Worm (Caenorhabditis elegans) whole organism, L4 larva: Measurements from ENCODE around the gene ZC196.3.

Experiments used
- R02D3.7 ChIP-seq: fragments of 150-350 bp; sonication (generic microtip); optimal IDR thresholded peaks from 3 replicates; lab custom pipeline; 2014; ENCODE audit warnings: missing biosample characterization, missing genetic modification characterization
- T20F7.1 ChIP-seq: fragments of 200-800 bp; sonication (Bioruptor generic); optimal IDR thresholded peaks from 2 replicates; lab custom pipeline; 2018; ENCODE audit warnings: mild to moderate bottlenecking, missing genetic modification characterization, missing compliant biosample characterization
- T26A8.4 ChIP-seq: fragments of 200-800 bp; sonication (Bioruptor generic); IDR thresholded peaks from 2 replicates; pipeline ENCODE4 v1.3.6; 2022; ENCODE audit warnings: missing genetic modification characterization, missing compliant biosample characterization
- ZK337.2 ChIP-seq: fragments of 200-800 bp; sonication (Bioruptor generic); IDR thresholded peaks from 2 replicates; pipeline ENCODE4 v1.3.6; 2022; ENCODE audit warnings: missing genetic modification reagents, missing genetic modification characterization, missing compliant biosample characterization
- ZK546.5 ChIP-seq, 2 experiments: sonication (generic microtip); optimal IDR thresholded peaks; 2 replicates each; lab custom pipeline; 2017; ENCODE audit warnings: missing biosample characterization in 2 of 2, missing genetic modification characterization in 2 of 2
- aha-1 ChIP-seq: fragments of 150-350 bp; peaks from one replicate; lab custom pipeline; 2014; ENCODE audit warnings: missing biosample characterization, missing genetic modification characterization
- arid-1 ChIP-seq: fragments of 200-800 bp; sonication (Bioruptor generic); conservative IDR thresholded peaks from 2 replicates; pipeline ENCODE4 v1.3.6; 2022; ENCODE audit warnings: missing genetic modification reagents, missing genetic modification characterization, missing compliant biosample characterization
- ceh-44 ChIP-seq: fragments of 200-800 bp; sonication (Bioruptor generic); IDR thresholded peaks from 2 replicates; pipeline ENCODE4 v1.3.6; 2022; ENCODE audit warnings: missing genetic modification reagents, missing genetic modification characterization, missing compliant biosample characterization
- daf-16 ChIP-seq, 3 experiments: sonication (generic microtip); optimal IDR thresholded peaks; 2 replicates each; lab custom pipeline; 2016 to 2017; ENCODE audit warnings: missing genetic modification characterization in 3 of 3, missing genetic modification reagents in 3 of 3, mild to moderate bottlenecking in 2 of 3, missing compliant biosample characterization in 2 of 3, missing biosample characterization in 1 of 3, moderate library complexity in 1 of 3
- dmd-9 ChIP-seq: fragments of 200-800 bp; sonication (Bioruptor generic); IDR thresholded peaks from 2 replicates; pipeline ENCODE4 v1.3.6; 2022; ENCODE audit warnings: missing genetic modification reagents, missing genetic modification characterization, missing compliant biosample characterization
- dve-1 ChIP-seq: sonication (generic microtip); optimal IDR thresholded peaks from 2 replicates; lab custom pipeline; 2017; ENCODE audit warnings: antibody characterized with exemption, mild to moderate bottlenecking, missing genetic modification characterization, missing compliant biosample characterization; ENCODE audit not compliant: insufficient read depth
- hif-1 ChIP-seq, 2 experiments: sonication (generic microtip); optimal IDR thresholded peaks; 2 replicates each; lab custom pipeline; 2016 to 2017; ENCODE audit warnings: missing compliant biosample characterization in 2 of 2, missing genetic modification characterization in 2 of 2, missing genetic modification reagents in 2 of 2, missing genotype in 2 of 2, mild to moderate bottlenecking in 1 of 2
- jun-1 ChIP-seq: fragments of 150-350 bp; optimal IDR thresholded peaks from 2 replicates; lab custom pipeline; 2014; ENCODE audit warnings: missing biosample characterization, missing genetic modification reagents, missing genetic modification characterization
- lin-13 ChIP-seq: fragments of 150-350 bp; optimal IDR thresholded peaks from 2 replicates; lab custom pipeline; 2014; ENCODE audit warnings: missing biosample characterization, missing genetic modification reagents, missing genetic modification characterization
- lin-15B ChIP-seq: fragments of 150-350 bp; sonication (generic microtip); optimal IDR thresholded peaks from 3 replicates; lab custom pipeline; 2014; ENCODE audit warnings: missing biosample characterization, missing genetic modification characterization
- lin-39 ChIP-seq: fragments of 150-350 bp; optimal IDR thresholded peaks from 2 replicates; lab custom pipeline; 2014; ENCODE audit warnings: missing biosample characterization, missing genetic modification reagents, missing genetic modification characterization
- madf-9 ChIP-seq: fragments of 200-800 bp; sonication (Bioruptor generic); conservative IDR thresholded peaks from 2 replicates; pipeline ENCODE4 v1.3.6; 2022; ENCODE audit warnings: missing genetic modification reagents, missing genetic modification characterization, missing compliant biosample characterization
- mep-1 ChIP-seq: fragments of 150-350 bp; sonication (generic microtip); optimal IDR thresholded peaks from 3 replicates; lab custom pipeline; 2014; ENCODE audit warnings: missing biosample characterization, missing genetic modification characterization
- mes-2 ChIP-seq: sonication (generic microtip); optimal IDR thresholded peaks from 2 replicates; lab custom pipeline; 2016; ENCODE audit warnings: missing genotype, mild to moderate bottlenecking, missing genetic modification characterization, missing compliant biosample characterization; ENCODE audit not compliant: poor library complexity, severe bottlenecking
- mxl-2 ChIP-seq: fragments of 200-800 bp; sonication (Bioruptor generic); conservative IDR thresholded peaks from 2 replicates; pipeline ENCODE4 v1.3.6; 2022; ENCODE audit warnings: missing genetic modification reagents, missing genetic modification characterization, missing compliant biosample characterization
- nhr-111 ChIP-seq: fragments of 200-800 bp; sonication (Bioruptor generic); optimal IDR thresholded peaks from 2 replicates; lab custom pipeline; 2018; ENCODE audit warnings: mild to moderate bottlenecking, missing genetic modification characterization, missing compliant biosample characterization
- nhr-25 ChIP-seq: sonication (generic microtip); optimal IDR thresholded peaks from 2 replicates; lab custom pipeline; 2017; ENCODE audit warnings: missing genetic modification characterization, mild to moderate bottlenecking, missing compliant biosample characterization, antibody characterized with exemption, moderate library complexity, borderline replicate concordance; ENCODE audit not compliant: insufficient read depth
- nhr-28 ChIP-seq: fragments of 150-350 bp; optimal IDR thresholded peaks from 2 replicates; lab custom pipeline; 2014; ENCODE audit warnings: missing biosample characterization, missing genetic modification characterization
- pha-4 ChIP-seq, 2 experiments: fragments of 150-350 bp in 1 of 2; fragments of 200-800 bp in 1 of 2; sonication (Bioruptor generic) in 1 of 2; IDR thresholded peaks in 1 of 2; optimal IDR thresholded peaks in 1 of 2; 2 replicates each; pipeline versions ENCODE4 v1.3.6 to Lab custom; 2014 to 2022; ENCODE audit warnings: missing genetic modification characterization in 2 of 2, missing genetic modification reagents in 2 of 2, missing biosample characterization in 1 of 2, missing compliant biosample characterization in 1 of 2
- pqm-1 ChIP-seq: sonication (generic microtip); optimal IDR thresholded peaks from 2 replicates; lab custom pipeline; 2017; ENCODE audit warnings: missing biosample characterization, missing genetic modification characterization
- sdz-12 ChIP-seq: fragments of 200-800 bp; sonication (Bioruptor generic); optimal IDR thresholded peaks from 2 replicates; lab custom pipeline; 2018; ENCODE audit warnings: mild to moderate bottlenecking, missing genetic modification characterization, missing compliant biosample characterization
- snpc-1.2 ChIP-seq: fragments of 200-800 bp; sonication (Bioruptor generic); IDR thresholded peaks from 2 replicates; pipeline ENCODE4 v1.3.6; 2022; ENCODE audit warnings: missing genetic modification reagents, missing genetic modification characterization, missing compliant biosample characterization
- snpc-4 ChIP-seq: fragments of 150-350 bp; optimal IDR thresholded peaks from 2 replicates; lab custom pipeline; 2014; ENCODE audit warnings: missing biosample characterization, missing genetic modification characterization
- tra-1 ChIP-seq: fragments of 200-800 bp; sonication (Bioruptor generic); IDR thresholded peaks from 2 replicates; pipeline ENCODE4 v1.3.6; 2022; ENCODE audit warnings: missing genetic modification reagents, missing genetic modification characterization, missing compliant biosample characterization
- unc-130 ChIP-seq: sonication (generic microtip); optimal IDR thresholded peaks from 2 replicates; lab custom pipeline; 2016; ENCODE audit warnings: missing genetic modification reagents, missing genetic modification characterization, missing compliant biosample characterization
- unc-62 ChIP-seq, 3 experiments: fragments of 150-350 bp in 1 of 3; sonication (generic microtip); optimal IDR thresholded peaks in 2 of 3; peaks in 1 of 3; 1 replicate in 1 of 3; 2 replicates in 2 of 3; lab custom pipeline; 2014 to 2017; ENCODE audit warnings: missing biosample characterization in 3 of 3, missing genetic modification characterization in 3 of 3, missing genetic modification reagents in 3 of 3, missing genotype in 1 of 3
- zip-2 ChIP-seq: fragments of 150-350 bp; optimal IDR thresholded peaks from 2 replicates; lab custom pipeline; 2014; ENCODE audit warnings: missing biosample characterization, missing genetic modification characterization

ZC196.3 gene

ce11 chrV:8729100-8729499 lies 7.4 kb upstream of the ZC196.3 start, which contains the start of gene ZC196.5:
TSS of gene ZC196.5 (plus strand) at chrV:8729400.
- peak in 1 of 2 experiments; percentile 60 for TF ChIP-seq unc-62 (GFP tag; optimal IDR thresholded peaks at IDR 0.05 in 1 of 2; lab: Kevin White, UChicago)
- no peak for TF ChIP-seq unc-62 (tag; optimal IDR thresholded peaks at IDR 0.05; lab: Kevin White, UChicago)
- no peak for TF ChIP-seq T26A8.4 (GFP tag; lab: Robert Waterston, UW)

- TF ChIP-seq mes-2, result no peak
- peak; percentile 27 for TF ChIP-seq dve-1
- TF ChIP-seq ZK546.5 (tag; optimal IDR thresholded peaks at IDR 0.05; lab: Kevin White, UChicago), result no peak
- no peak for TF ChIP-seq mxl-2
- TF ChIP-seq snpc-1.2 (GFP tag; lab: Robert Waterston, UW), result no peak
- TF ChIP-seq zip-2 (tag; lab: Kevin White, UChicago), result no peak
- no peak for TF ChIP-seq mep-1 (tag; lab: Kevin White, UChicago)
- TF ChIP-seq daf-16 (GFP tag; optimal IDR thresholded peaks at IDR 0.05; lab: Kevin White, UChicago), result no peak
- TF ChIP-seq daf-16 (tag; optimal IDR thresholded peaks at IDR 0.05; lab: Kevin White, UChicago), result peak; percentile 64
- no peak for TF ChIP-seq sdz-12 (GFP tag; lab: Kevin White, UChicago)
- no peak for TF ChIP-seq snpc-4 (tag; lab: Kevin White, UChicago)
- TF ChIP-seq nhr-28 (tag; lab: Kevin White, UChicago), result peak; percentile 3
- no peak for TF ChIP-seq jun-1 (tag; lab: Kevin White, UChicago)
- no peak for TF ChIP-seq ZK337.2 (GFP tag; lab: Robert Waterston, UW)
- no peak for TF ChIP-seq R02D3.7 (tag; lab: Kevin White, UChicago)
- TF ChIP-seq lin-39 (tag; lab: Kevin White, UChicago), result no peak
- no peak for TF ChIP-seq pha-4 (GFP tag; IDR thresholded peaks at IDR 0.05; lab: Robert Waterston, UW)
- TF ChIP-seq pha-4 (tag; optimal IDR thresholded peaks at IDR 0.05; lab: Kevin White, UChicago), result no peak
- peak; percentile 41 for TF ChIP-seq pqm-1
- no peak for TF ChIP-seq ceh-44
- TF ChIP-seq arid-1 (GFP tag; lab: Robert Waterston, UW), result no peak
- TF ChIP-seq dmd-9 (GFP tag; lab: Robert Waterston, UW), result no peak
- no peak for TF ChIP-seq tra-1 (GFP tag; lab: Robert Waterston, UW)
Measured at ce11 chrV:8730991-8731390, 5.5 kb upstream of the ZC196.3 start.

- TF ChIP-seq madf-9 (GFP tag; lab: Robert Waterston, UW) (no peak), pqm-1 (peak; percentile 76), T20F7.1 (no peak), daf-16 (GFP tag; optimal IDR thresholded peaks at IDR 0.05; lab: Kevin White, UChicago) (no peak), daf-16 (tag; optimal IDR thresholded peaks at IDR 0.05; lab: Kevin White, UChicago) (peak; percentile 74), lin-13 (no peak), nhr-111 (GFP tag; lab: Kevin White, UChicago) (no peak), unc-130 (GFP tag; lab: Kevin White, UChicago) (no peak), nhr-28 (tag; lab: Kevin White, UChicago) (peak; percentile 16), ZK337.2 (GFP tag; lab: Robert Waterston, UW) (no peak), dve-1 (peak; percentile 39)
Measured at ce11 chrV:8732934-8733333, 3.5 kb upstream of the ZC196.3 start, which contains the start of gene ZC196.4. TSS of gene ZC196.4 (plus strand) at chrV:8733106.

- TF ChIP-seq nhr-25 (no peak), lin-15B (tag; lab: Kevin White, UChicago) (no peak), R02D3.7 (tag; lab: Kevin White, UChicago) (no peak), hif-1 (tag; optimal IDR thresholded peaks at IDR 0.05; lab: Kevin White, UChicago) (no peak), aha-1 (tag; lab: Kevin White, UChicago) (peak; percentile 13), daf-16 (GFP tag; optimal IDR thresholded peaks at IDR 0.05; lab: Kevin White, UChicago) (no peak), daf-16 (tag; optimal IDR thresholded peaks at IDR 0.05; lab: Kevin White, UChicago) (peak; percentile 59), lin-39 (tag; lab: Kevin White, UChicago) (no peak)
Measured at ce11 chrV:8739136-8739535, 2.7 kb downstream of the ZC196.3 start, which contains the start of gene ZC196.2. TSS of gene ZC196.2 (plus strand) at chrV:8739436.
